Fruit fly (Drosophila melanogaster): ENCODE results near the gene RabGGTb.

- no peak for TF ChIP-seq Blimp-1 (GFP tag; optimal IDR thresholded peaks at IDR 0.05)
- TF ChIP-seq spab (GFP tag; optimal IDR thresholded peaks at IDR 0.05) = no peak
- TF ChIP-seq eg (GFP tag; IDR thresholded peaks at IDR 0.05) = no peak
- TF ChIP-seq CG6854 (GFP tag; optimal IDR thresholded peaks at IDR 0.05) = no peak
- TF ChIP-seq Sox102F (GFP tag; optimal IDR thresholded peaks at IDR 0.05) = no peak
- no peak for TF ChIP-seq Hr39 (GFP tag; optimal IDR thresholded peaks at IDR 0.05)
- TF ChIP-seq CG6792 (GFP tag; optimal IDR thresholded peaks at IDR 0.05) = no peak
- no peak for TF ChIP-seq Eip75B (GFP tag; optimal IDR thresholded peaks at IDR 0.05)
- TF ChIP-seq CG6163 (GFP tag; IDR thresholded peaks at IDR 0.05) = no peak
- TF ChIP-seq CG16779 (tag; optimal IDR thresholded peaks at IDR 0.05) = no peak
- no peak for TF ChIP-seq Hr4 (GFP tag; optimal IDR thresholded peaks at IDR 0.05)
- TF ChIP-seq lz (GFP tag; optimal IDR thresholded peaks at IDR 0.05) = no peak
- TF ChIP-seq Gug (GFP tag; IDR thresholded peaks at IDR 0.05) = no peak
- TF ChIP-seq CG32006 (GFP tag; optimal IDR thresholded peaks at IDR 0.05) = no peak
Measured at dm6 chr2L:2910957-2911356, 32.0 kb downstream of the RabGGTb start.

All from whole organism, prepupa.